Fruit fly (Drosophila melanogaster) whole organism, embryonic: ENCODE measurements around the gene RabX6.

ENCODE experiments used
- CG14860 ChIP-seq: fragments of 200-800 bp; sonication (Bioruptor generic); IDR thresholded peaks from 3 replicates; pipeline ENCODE4 v1.3.6; 2022; ENCODE audit warnings: missing biosample characterization, missing genetic modification characterization; ENCODE audit not compliant: partially characterized antibody
- CG32532 ChIP-seq: fragments of 200-800 bp; sonication (Bioruptor generic); IDR thresholded peaks from 2 replicates; pipeline ENCODE4 v1.3.6; 2022; ENCODE audit warnings: missing biosample characterization, missing genetic modification characterization
- CG4282 ChIP-seq: fragments of 200-800 bp; sonication (Bioruptor generic); optimal IDR thresholded peaks from 2 replicates; lab custom pipeline; 2016; ENCODE audit warnings: missing biosample characterization, missing genetic modification characterization
- CG4617 ChIP-seq: fragments of 200-800 bp; sonication (Bioruptor generic); optimal IDR thresholded peaks from 3 replicates; lab custom pipeline; 2016; ENCODE audit warnings: missing biosample characterization, missing genetic modification characterization, borderline replicate concordance
- CG7271 ChIP-seq: fragments of 200-800 bp; sonication (Bioruptor generic); optimal IDR thresholded peaks from 2 replicates; lab custom pipeline; 2018; ENCODE audit warnings: missing biosample characterization, mild to moderate bottlenecking, missing genetic modification characterization, moderate library complexity
- CoRest ChIP-seq: fragments of 200-800 bp; sonication (Bioruptor generic); optimal IDR thresholded peaks from 3 replicates; lab custom pipeline; 2018; ENCODE audit warnings: missing biosample characterization, mild to moderate bottlenecking, missing genetic modification characterization, moderate library complexity
- NFAT ChIP-seq: fragments of 200-800 bp; sonication (Bioruptor generic); IDR thresholded peaks from 2 replicates; pipeline ENCODE4 v1.3.6; 2022; ENCODE audit warnings: missing biosample characterization, missing genetic modification characterization
- exex ChIP-seq: fragments of 200-800 bp; sonication (Bioruptor generic); optimal IDR thresholded peaks from 4 replicates; lab custom pipeline; 2018; ENCODE audit warnings: missing biosample characterization, mild to moderate bottlenecking, missing genetic modification characterization, moderate library complexity
- pfk ChIP-seq: fragments of 200-800 bp; sonication (Bioruptor generic); optimal IDR thresholded peaks from 2 replicates; lab custom pipeline; 2018; ENCODE audit warnings: missing biosample characterization, mild to moderate bottlenecking, missing genetic modification characterization, moderate library complexity
- psq ChIP-seq: fragments of 200-800 bp; sonication (Bioruptor generic); optimal IDR thresholded peaks from 2 replicates; lab custom pipeline; 2017; ENCODE audit warnings: missing biosample characterization, missing genetic modification characterization
- usp ChIP-seq: fragments of >200 bp; optimal IDR thresholded peaks from 2 replicates; lab custom pipeline; 2017; ENCODE audit warnings: missing biosample characterization, missing genetic modification characterization
- vfl ChIP-seq: fragments of 200-800 bp; sonication (Bioruptor generic); optimal IDR thresholded peaks from 2 replicates; lab custom pipeline; 2016; ENCODE audit warnings: missing biosample characterization, missing genetic modification characterization
- zfh2 ChIP-seq: fragments of 200-800 bp; sonication (Bioruptor generic); optimal IDR thresholded peaks from 2 replicates; lab custom pipeline; 2016; ENCODE audit warnings: missing biosample characterization, missing genetic modification characterization

dm6 chr3L:648155-649024 is 41.9 kb upstream of the RabX6 start, which contains the start of gene Gale:
- no peak for TF ChIP-seq CG4617 (GFP tag; lab: Kevin White, UChicago)
- no peak for TF ChIP-seq usp (GFP tag; lab: Kevin White, UChicago)
- no peak for TF ChIP-seq CG4282 (GFP tag; lab: Kevin White, UChicago)
- TF ChIP-seq vfl (GFP tag; lab: Kevin White, UChicago), result no peak
- TF ChIP-seq pfk, result no peak
- no peak for TF ChIP-seq CoRest
- TF ChIP-seq CG32532 (GFP tag; lab: Robert Waterston, UW), result peak; percentile 24; the same call in 1 of the 2 replicates
- TF ChIP-seq psq (GFP tag; lab: Kevin White, UChicago), result no peak
- no peak for TF ChIP-seq CG7271
- TF ChIP-seq NFAT (GFP tag; lab: Robert Waterston, UW), result no peak
- TF ChIP-seq CG14860 (GFP tag; lab: Robert Waterston, UW), result no peak
- TF ChIP-seq exex, result peak; percentile 32
- no peak for TF ChIP-seq zfh2 (GFP tag; lab: Kevin White, UChicago)
